Worm (Caenorhabditis elegans): ENCODE results near the gene F09E5.3.

The F09E5.3 gene

ce11 chrII:5414040-5414439 is 40.2 kb downstream of the F09E5.3 start, which contains the start of the genes EEED8.14 and EEED8.3:
Gene EEED8.14 (minus strand): TSS chrII:5414052.
Gene EEED8.3 (plus strand): TSS chrII:5414276.
- TF ChIP-seq mdl-1 (tag; optimal IDR thresholded peaks at IDR 0.05), result no peak
- TF ChIP-seq Y105C5A.15 (GFP tag; IDR thresholded peaks at IDR 0.05), result no peak
- TF ChIP-seq nhr-11 (tag; optimal IDR thresholded peaks at IDR 0.05), result no peak
- TF ChIP-seq zag-1 (tag; optimal IDR thresholded peaks at IDR 0.05), result no peak
- no peak for TF ChIP-seq F26F4.8 (GFP tag; conservative IDR thresholded peaks at IDR 0.05)
- no peak for TF ChIP-seq nhr-42 (GFP tag; IDR thresholded peaks at IDR 0.05)

DNA sequence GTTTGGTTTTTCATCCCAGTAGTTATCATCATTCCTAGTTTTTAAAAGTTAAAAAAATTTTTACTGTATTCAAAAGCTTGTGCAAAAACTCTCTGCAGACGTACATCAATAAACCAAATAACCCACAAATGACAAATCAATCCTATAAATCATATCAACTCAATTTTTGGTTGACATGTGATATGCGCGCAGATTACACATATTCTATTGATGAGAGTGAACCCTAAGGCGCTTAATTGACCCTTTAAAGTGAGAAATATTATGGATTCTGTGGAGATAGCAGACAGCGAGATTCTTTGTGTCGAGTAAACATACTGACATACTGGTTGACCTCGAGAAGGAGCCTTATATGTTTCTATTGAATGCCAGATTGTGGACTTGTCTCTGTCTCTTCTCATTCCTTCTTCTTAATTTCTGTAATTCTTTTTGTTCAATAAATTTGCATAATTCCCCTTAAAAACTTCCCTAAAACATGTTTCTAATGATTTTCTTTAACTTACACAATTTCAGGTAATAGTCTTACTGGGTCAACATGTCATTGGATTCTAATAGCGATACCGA is 42.5 kb downstream of the F09E5.3 start, which contains the start of gene EEED8.2:
EEED8.2 (plus strand) TSS at position 511 of the 561 bp plus-strand sequence.
- TF ChIP-seq gei-8 (GFP tag; optimal IDR thresholded peaks at IDR 0.05), result no peak
- TF ChIP-seq unc-62 (GFP tag; optimal IDR thresholded peaks at IDR 0.05 in 1 of 2), result peak in 1 of 2 experiments; percentile 90
- TF ChIP-seq unc-62 (tag; optimal IDR thresholded peaks at IDR 0.05), result no peak

ce11 chrII:5417905-5418304 is 44.1 kb downstream of the F09E5.3 start:
- no peak for TF ChIP-seq T26A8.4 (GFP tag; IDR thresholded peaks at IDR 0.05)
- TF ChIP-seq sdz-12 (GFP tag; optimal IDR thresholded peaks at IDR 0.05), result no peak
- TF ChIP-seq egl-43 (GFP tag; IDR thresholded peaks at IDR 0.05), result no peak
- no peak for TF ChIP-seq vab-7 (GFP tag; IDR thresholded peaks at IDR 0.05)
- TF ChIP-seq ama-1 (optimal IDR thresholded peaks at IDR 0.05), result no peak
- no peak for TF ChIP-seq fkh-10 (GFP tag; optimal IDR thresholded peaks at IDR 0.05)
- TF ChIP-seq egl-27 (tag; optimal IDR thresholded peaks at IDR 0.05), result no peak
- TF ChIP-seq ctbp-1 (GFP tag; IDR thresholded peaks at IDR 0.05), result no peak
- TF ChIP-seq ceh-44 (GFP tag; IDR thresholded peaks at IDR 0.05), result no peak
- no peak for TF ChIP-seq mep-1 (tag; optimal IDR thresholded peaks at IDR 0.05)
- no peak for TF ChIP-seq jun-1 (tag; optimal IDR thresholded peaks at IDR 0.05)
- no peak for TF ChIP-seq aha-1 (tag)
- no peak for TF ChIP-seq ceh-62 (tag; optimal IDR thresholded peaks at IDR 0.05)
- no peak for TF ChIP-seq daf-12 (tag; optimal IDR thresholded peaks at IDR 0.05)
- TF ChIP-seq zip-2 (tag; optimal IDR thresholded peaks at IDR 0.05), result no peak
- TF ChIP-seq nhr-77 (tag; optimal IDR thresholded peaks at IDR 0.05), result no peak
- no peak for TF ChIP-seq hmg-1.1 (GFP tag; IDR thresholded peaks at IDR 0.05)
- no peak for TF ChIP-seq zfp-2 (tag; optimal IDR thresholded peaks at IDR 0.05)

- TF ChIP-seq daf-16 (GFP tag; optimal IDR thresholded peaks at IDR 0.05), result no peak
- no peak for TF ChIP-seq daf-16 (tag; optimal IDR thresholded peaks at IDR 0.05)
- no peak for TF ChIP-seq attf-4 (tag; optimal IDR thresholded peaks at IDR 0.05)
- no peak for TF ChIP-seq nhr-48 (tag; optimal IDR thresholded peaks at IDR 0.05)
- TF ChIP-seq R02D3.7 (tag; optimal IDR thresholded peaks at IDR 0.05), result no peak
- TF ChIP-seq ceh-44 (GFP tag; IDR thresholded peaks at IDR 0.05), result no peak
- no peak for TF ChIP-seq nhr-77 (tag; optimal IDR thresholded peaks at IDR 0.05)
- TF ChIP-seq hif-1 (tag; optimal IDR thresholded peaks at IDR 0.05), result no peak
- TF ChIP-seq lin-15B (tag; optimal IDR thresholded peaks at IDR 0.05), result no peak
- TF ChIP-seq aha-1 (tag), result no peak
- TF ChIP-seq lin-29 (GFP tag; IDR thresholded peaks at IDR 0.05), result no peak
- no peak for TF ChIP-seq spr-1 (tag; optimal IDR thresholded peaks at IDR 0.05)
- TF ChIP-seq egl-27 (tag; optimal IDR thresholded peaks at IDR 0.05), result no peak
- TF ChIP-seq mes-2 (tag; optimal IDR thresholded peaks at IDR 0.05; ENCODE audit: poor library complexity, severe bottlenecking), result no peak
- no peak for TF ChIP-seq php-3 (GFP tag; IDR thresholded peaks at IDR 0.05)
- no peak for TF ChIP-seq ceh-20 (GFP tag; IDR thresholded peaks at IDR 0.05)
Observed at ce11 chrII:5418317-5418716, 44.5 kb downstream of the F09E5.3 start.
